Worm (Caenorhabditis elegans): Measurements from ENCODE around the gene F20D6.15.

- no peak for TF ChIP-seq flt-1 (GFP tag; IDR thresholded peaks at IDR 0.05)
- no peak for TF ChIP-seq ama-1 (optimal IDR thresholded peaks at IDR 0.05)
- TF ChIP-seq aly-1 (tag; optimal IDR thresholded peaks at IDR 0.05): no peak
- no peak for TF ChIP-seq ceh-36 (tag; optimal IDR thresholded peaks at IDR 0.05)
- TF ChIP-seq hmg-4 (GFP tag; optimal IDR thresholded peaks at IDR 0.05): no peak
- no peak for TF ChIP-seq B0310.2 (tag; optimal IDR thresholded peaks at IDR 0.05)
- no peak for TF ChIP-seq tra-4 (tag; optimal IDR thresholded peaks at IDR 0.05)
- no peak for TF ChIP-seq ets-7 (tag; optimal IDR thresholded peaks at IDR 0.05)
- no peak for TF ChIP-seq scrt-1 (GFP tag; IDR thresholded peaks at IDR 0.05)
- no peak for TF ChIP-seq tbx-37 (GFP tag; conservative IDR thresholded peaks at IDR 0.05)
- no peak for TF ChIP-seq hnd-1 (tag; optimal IDR thresholded peaks at IDR 0.05)
Observed at ce11 chrV:8159629-8160028, 28.6 kb downstream of the F20D6.15 start, which contains the start of gene F20D6.6.

Data from whole organism, early embryonic.